Fruit fly (Drosophila melanogaster) whole organism: ENCODE data around the gene CG7320.

ENCODE experiments used
- Dll ChIP-seq: fragments of >200 bp; optimal IDR thresholded peaks from 2 replicates; lab custom pipeline; 2017
- pan ChIP-seq: fragments of >200 bp; optimal IDR thresholded peaks from 2 replicates; lab custom pipeline; 2017
- psq ChIP-seq: fragments of >200 bp; optimal IDR thresholded peaks from 2 replicates; lab custom pipeline; 2017

DNA sequence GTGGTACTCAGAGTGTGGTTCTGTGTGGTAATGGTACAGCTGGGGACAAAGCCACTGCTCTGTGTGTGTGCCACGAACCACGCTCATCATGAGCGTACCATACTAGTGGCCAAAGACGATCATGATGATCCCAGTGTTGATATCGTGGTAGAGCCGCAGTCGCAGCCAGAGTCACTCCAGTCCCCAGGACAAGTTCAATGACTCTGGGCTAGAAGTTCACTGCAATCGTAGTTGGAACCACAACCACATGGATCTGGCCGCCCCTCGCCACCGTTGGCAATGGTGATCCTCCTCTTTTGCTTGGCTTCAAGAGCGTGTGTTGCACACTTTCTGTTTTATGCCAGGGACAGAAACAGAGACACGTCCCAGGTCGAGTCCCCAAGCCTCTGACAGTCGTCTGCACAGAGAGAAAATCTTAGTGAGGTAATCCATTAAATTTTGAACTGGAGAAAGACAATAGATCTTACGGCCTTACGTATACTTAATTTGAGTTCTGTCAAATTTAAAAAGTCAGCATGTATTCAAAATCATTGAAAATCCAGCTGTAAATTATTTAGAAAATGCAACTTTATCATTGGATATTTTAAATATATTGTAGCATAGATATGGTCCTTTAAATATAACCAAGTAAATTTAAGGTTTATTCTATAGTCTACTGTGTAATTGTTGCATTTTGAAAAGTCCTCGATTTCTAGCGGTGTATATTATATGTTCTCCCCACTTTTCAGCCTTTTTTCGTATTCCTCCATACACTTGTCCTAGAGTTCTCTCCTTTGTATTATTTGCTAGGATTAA lies 30.8 kb downstream of the CG7320 start:
- TF ChIP-seq Dll (lab: Kevin White, UChicago) (no peak), pan (lab: Kevin White, UChicago) (no peak), psq (no peak)
